Fruit fly (Drosophila melanogaster): Measurements from ENCODE around the gene CG3199.

CG3199 gene

dm6 chr3R:14125479-14126121 is 36.9 kb upstream of the CG3199 start, which contains the start of the genes 140up and Polr2B (continued):
- TF ChIP-seq Fer1 (GFP tag; optimal IDR thresholded peaks at IDR 0.05) (peak; percentile 90), Rx (GFP tag; IDR thresholded peaks at IDR 0.05) (peak; percentile 82), toy (GFP tag; IDR thresholded peaks at IDR 0.05) (peak; percentile 85), abd-A (tag; optimal IDR thresholded peaks at IDR 0.05) (no peak), sisA (GFP tag; IDR thresholded peaks at IDR 0.05) (peak; percentile 93), eyg (GFP tag; optimal IDR thresholded peaks at IDR 0.05) (peak; percentile 38), bigmax (GFP tag; optimal IDR thresholded peaks at IDR 0.05) (peak; percentile 3), tio (GFP tag; optimal IDR thresholded peaks at IDR 0.05) (peak; percentile 91), insv (GFP tag; optimal IDR thresholded peaks at IDR 0.05) (peak in 1 of 2 experiments; percentile 69), peb (GFP tag; IDR thresholded peaks at IDR 0.05) (peak; percentile 81), otp (GFP tag; IDR thresholded peaks at IDR 0.05) (peak; percentile 76; the same call in 2 of the 3 replicates), CG4404 (GFP tag; IDR thresholded peaks at IDR 0.05) (peak; percentile 91), Med (GFP tag) (peak; percentile 96), sna (GFP tag; IDR thresholded peaks at IDR 0.05; ENCODE audit: partially characterized antibody) (no peak), CG18011 (GFP tag; optimal IDR thresholded peaks at IDR 0.05) (peak; percentile 83), Atf-2 (GFP tag; optimal IDR thresholded peaks at IDR 0.05) (peak; percentile 36), disco-r (GFP tag; optimal IDR thresholded peaks at IDR 0.05) (peak; percentile 1), onecut (GFP tag; IDR thresholded peaks at IDR 0.05) (peak; percentile 75), yki (optimal IDR thresholded peaks at IDR 0.05) (no peak), Dref (GFP tag; IDR thresholded peaks at IDR 0.05) (peak; percentile 31; the same call in 1 of the 2 replicates), fd96Cb (tag; optimal IDR thresholded peaks at IDR 0.05) (peak; percentile 89), cg (GFP tag; optimal IDR thresholded peaks at IDR 0.05) (no peak), CG34422 (GFP tag; IDR thresholded peaks at IDR 0.05) (peak; percentile 97), emc (GFP tag; optimal IDR thresholded peaks at IDR 0.05) (peak; percentile 41), CG12219 (GFP tag; optimal IDR thresholded peaks at IDR 0.05) (peak; percentile 57), dmrt11E (tag; optimal IDR thresholded peaks at IDR 0.05) (peak; percentile 92), trem (tag; optimal IDR thresholded peaks at IDR 0.05) (peak; percentile 94), tx (GFP tag; optimal IDR thresholded peaks at IDR 0.05) (peak; percentile 71), ftz-f1 (GFP tag; optimal IDR thresholded peaks at IDR 0.05) (peak; percentile 18), dysf (GFP tag; IDR thresholded peaks at IDR 0.05) (peak; percentile 95), CG17802 (tag; optimal IDR thresholded peaks at IDR 0.05) (peak; percentile 76), vfl (GFP tag; optimal IDR thresholded peaks at IDR 0.05) (peak; percentile 78), Optix (GFP tag; IDR thresholded peaks at IDR 0.05) (no peak; the same call in 1 of the 3 replicates), kah (GFP tag; optimal IDR thresholded peaks at IDR 0.05) (peak; percentile 76), sc (optimal IDR thresholded peaks at IDR 0.05) (no peak), sc (GFP tag; optimal IDR thresholded peaks at IDR 0.05) (peak; percentile 88), ken (GFP tag; IDR thresholded peaks at IDR 0.05) (peak; percentile 92; the same call in 2 of the 3 replicates), da (GFP tag; optimal IDR thresholded peaks at IDR 0.05) (peak; percentile 49), Rfx (GFP tag; IDR thresholded peaks at IDR 0.05) (peak; percentile 96), CG9932 (GFP tag; IDR thresholded peaks at IDR 0.05) (peak; percentile 97), vnd (GFP tag; IDR thresholded peaks at IDR 0.05; ENCODE audit: partially characterized antibody) (no peak), CG13424 (tag; optimal IDR thresholded peaks at IDR 0.05) (peak; percentile 95), Max (GFP tag; optimal IDR thresholded peaks at IDR 0.05) (peak; percentile 89), Xbp1 (GFP tag; optimal IDR thresholded peaks at IDR 0.05) (peak; percentile 96), HLH3B (GFP tag; IDR thresholded peaks at IDR 0.05) (peak; percentile 90), CG9437 (GFP tag; optimal IDR thresholded peaks at IDR 0.05) (peak; percentile 88), Chrac-16 (GFP tag; optimal IDR thresholded peaks at IDR 0.05) (peak; percentile 95), Antp (GFP tag; optimal IDR thresholded peaks at IDR 0.05) (peak; percentile 87), MTF-1 (GFP tag; optimal IDR thresholded peaks at IDR 0.05; ENCODE audit: borderline replicate concordance) (peak; percentile 67), ap (GFP tag; IDR thresholded peaks at IDR 0.05) (peak; percentile 89), CG1603 (tag; optimal IDR thresholded peaks at IDR 0.05) (no peak)

Measured in whole organism, embryonic.